Worm (Caenorhabditis elegans) whole organism, L4/young adult: ENCODE data around the gene gtap-2.

Source experiments
- W03F9.2 ChIP-seq: fragments of 150-350 bp; optimal IDR thresholded peaks from 2 replicates; lab custom pipeline; 2014; ENCODE audit warnings: missing biosample characterization, missing genetic modification characterization
- dao-5 ChIP-seq: sonication (generic microtip); optimal IDR thresholded peaks from 2 replicates; lab custom pipeline; 2016; ENCODE audit warnings: missing genotype, missing genetic modification characterization, moderate library complexity, missing compliant biosample characterization
- him-1 ChIP-seq: sonication (generic microtip); optimal IDR thresholded peaks from 2 replicates; lab custom pipeline; 2016; ENCODE audit warnings: missing genotype, missing genetic modification reagents, missing genetic modification characterization, missing compliant biosample characterization

DNA sequence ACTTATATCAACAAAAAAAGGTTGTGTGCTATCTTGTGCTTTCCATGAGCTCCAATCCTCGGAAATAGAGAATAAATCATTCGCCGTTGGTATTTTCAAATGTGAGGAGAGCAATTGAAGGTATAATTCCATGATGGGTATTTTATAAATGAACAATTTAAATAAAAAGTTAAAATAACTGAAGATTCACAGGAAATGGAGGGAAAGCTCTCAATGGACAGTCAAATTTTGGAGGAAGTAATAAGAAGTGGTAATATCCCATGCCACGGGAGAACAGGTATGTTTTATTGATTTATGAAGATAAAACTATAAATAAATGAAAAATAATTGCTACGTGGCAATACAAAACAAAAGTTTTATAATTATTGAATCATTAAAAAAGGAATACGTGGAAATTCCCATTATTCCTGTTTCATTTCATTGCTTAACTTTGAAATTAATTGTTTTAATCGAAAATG, 25.2 kb upstream of the gtap-2 start:
- TF ChIP-seq W03F9.2 (no peak), him-1 (tag; lab: Kevin White, UChicago) (no peak), dao-5 (tag; lab: Kevin White, UChicago) (no peak)
